Worm (Caenorhabditis elegans) whole organism, midembryonic: ENCODE results near the gene ZC504.1.

Source experiments
- T22C8.4 ChIP-seq: fragments of 200-800 bp; sonication (Bioruptor generic); IDR thresholded peaks from 2 replicates; pipeline ENCODE4 v1.3.6; 2022; ENCODE audit warnings: missing genetic modification characterization, missing compliant biosample characterization
- cog-1 ChIP-seq: sonication (generic microtip); optimal IDR thresholded peaks from 2 replicates; lab custom pipeline; 2016; ENCODE audit warnings: missing genetic modification characterization, missing compliant biosample characterization
- flt-1 ChIP-seq: fragments of 200-800 bp; sonication (Bioruptor generic); IDR thresholded peaks from 2 replicates; pipeline ENCODE4 v1.3.6; 2022; ENCODE audit warnings: missing genetic modification characterization, missing compliant biosample characterization
- klf-2 ChIP-seq: fragments of 200-800 bp; sonication (Bioruptor generic); conservative IDR thresholded peaks from 2 replicates; pipeline ENCODE4 v1.3.6; 2022; ENCODE audit warnings: missing genetic modification reagents, missing genetic modification characterization, missing compliant biosample characterization
- med-1 ChIP-seq: sonication (generic microtip); optimal IDR thresholded peaks from 2 replicates; lab custom pipeline; 2017; ENCODE audit warnings: missing genetic modification characterization, mild to moderate bottlenecking, missing compliant biosample characterization, antibody characterized with exemption, missing genetic modification reagents; ENCODE audit not compliant: insufficient read depth
- ref-1 ChIP-seq: fragments of 200-800 bp; sonication (Bioruptor generic); conservative IDR thresholded peaks from 2 replicates; pipeline ENCODE4 v1.3.6; 2022; ENCODE audit warnings: missing genetic modification reagents, missing genetic modification characterization, missing compliant biosample characterization
- tab-1 ChIP-seq: fragments of 200-800 bp; sonication (Bioruptor generic); IDR thresholded peaks from 2 replicates; pipeline ENCODE4 v1.3.6; 2022; ENCODE audit warnings: missing genetic modification characterization, missing compliant biosample characterization
- ztf-23 ChIP-seq: fragments of 200-800 bp; sonication (Bioruptor generic); IDR thresholded peaks from 2 replicates; pipeline ENCODE4 v1.3.6; 2022; ENCODE audit warnings: missing genetic modification reagents, missing genetic modification characterization, missing compliant biosample characterization
- ztf-29 ChIP-seq: fragments of 200-800 bp; sonication (Bioruptor generic); IDR thresholded peaks from 2 replicates; pipeline ENCODE4 v1.3.6; 2022; ENCODE audit warnings: missing genetic modification reagents, missing genetic modification characterization, missing compliant biosample characterization

The ZC504.1 gene

DNA sequence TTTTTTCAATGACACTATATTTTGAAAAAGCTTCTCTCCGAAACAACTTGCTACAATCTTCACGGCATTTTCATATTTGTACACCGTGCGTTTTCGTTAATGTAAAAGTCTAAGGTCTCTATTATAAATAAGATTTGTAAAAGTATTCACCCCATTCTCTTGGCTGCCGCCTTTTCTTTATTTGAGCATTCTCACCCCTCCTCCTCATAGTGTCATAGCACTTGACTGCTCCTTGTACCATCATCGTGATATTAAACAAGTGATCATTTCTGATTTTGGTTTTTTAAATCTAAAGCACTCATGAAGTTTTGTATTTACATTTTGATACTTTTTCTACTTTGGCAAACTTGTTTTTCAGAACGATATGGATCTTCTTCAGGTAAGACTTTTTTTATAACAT lies at the start of gene ZC504.1:
Gene ZC504.1, plus strand, starts transcription at position 301 of the 400 bp plus-strand sequence.
- TF ChIP-seq T22C8.4 (GFP tag; lab: Robert Waterston, UW): no peak
- TF ChIP-seq ref-1: no peak
- TF ChIP-seq med-1 (GFP tag; lab: Kevin White, UChicago): no peak
- TF ChIP-seq ztf-29 (GFP tag; lab: Robert Waterston, UW): no peak
- no peak for TF ChIP-seq flt-1
- TF ChIP-seq cog-1 (tag; lab: Kevin White, UChicago): no peak
- TF ChIP-seq ztf-23 (GFP tag; lab: Robert Waterston, UW): no peak
- TF ChIP-seq tab-1 (GFP tag; lab: Robert Waterston, UW): no peak
- TF ChIP-seq klf-2 (GFP tag; lab: Robert Waterston, UW): no peak

DNA sequence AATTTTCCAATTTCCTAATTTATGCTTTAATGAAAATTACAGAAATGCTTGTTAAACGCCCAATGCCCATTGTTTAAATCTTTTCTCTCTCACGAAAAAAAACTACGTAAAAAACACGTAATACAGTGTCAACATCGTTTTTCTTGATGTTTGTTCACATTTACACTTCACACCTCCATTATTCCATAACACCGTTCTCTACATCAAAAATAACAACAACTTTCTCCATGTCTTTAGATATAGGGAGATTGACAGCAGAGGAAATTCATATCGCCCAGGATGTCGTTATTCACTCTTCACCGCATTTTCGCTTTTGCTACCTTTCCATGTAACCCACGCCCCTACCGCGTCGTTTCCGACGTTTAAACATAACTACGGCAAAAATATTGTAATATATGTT lies 48.9 kb upstream of the ZC504.1 start, which contains the start of gene efhc-1:
Gene efhc-1, plus strand, starts transcription at position 301 of the 400 bp plus-strand sequence.
- TF ChIP-seq flt-1 (no peak), ztf-23 (GFP tag; lab: Robert Waterston, UW) (no peak), tab-1 (GFP tag; lab: Robert Waterston, UW) (no peak), ztf-29 (GFP tag; lab: Robert Waterston, UW) (no peak), med-1 (GFP tag; lab: Kevin White, UChicago) (no peak), klf-2 (GFP tag; lab: Robert Waterston, UW) (no peak), T22C8.4 (GFP tag; lab: Robert Waterston, UW) (no peak), ref-1 (no peak)

DNA sequence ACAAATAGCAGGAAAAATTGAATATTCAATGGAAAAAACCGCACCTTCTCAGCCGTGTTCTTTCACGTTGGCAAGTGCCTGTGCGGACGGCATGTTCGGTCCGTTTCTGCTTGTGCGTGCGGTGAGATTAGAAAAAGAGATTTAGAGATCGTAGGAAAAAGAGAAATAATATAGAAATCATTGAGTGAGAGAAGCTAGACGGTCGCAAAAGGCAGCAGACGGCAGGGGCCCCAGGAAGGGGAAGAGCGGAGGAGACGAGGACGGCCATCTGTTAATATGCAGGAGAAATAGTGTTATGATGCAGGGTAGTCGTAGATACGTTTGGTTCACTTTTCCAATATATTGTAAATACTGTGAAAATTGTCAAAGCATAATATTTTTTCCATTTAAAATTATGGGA lies 34.4 kb upstream of the ZC504.1 start, which contains the start of gene Y49A10A.2:
Gene Y49A10A.2, minus strand, starts transcription at position 109 of the 400 bp plus-strand sequence.
- TF ChIP-seq tab-1 (GFP tag; lab: Robert Waterston, UW) (no peak), med-1 (GFP tag; lab: Kevin White, UChicago) (no peak), ztf-23 (GFP tag; lab: Robert Waterston, UW) (0 out of 2 replicates have a peak, but pooled peaks have one; percentile 49), flt-1 (no peak; the same call in 1 of the 2 replicates), ztf-29 (GFP tag; lab: Robert Waterston, UW) (no peak), klf-2 (GFP tag; lab: Robert Waterston, UW) (no peak), cog-1 (tag; lab: Kevin White, UChicago) (peak; percentile 12), T22C8.4 (GFP tag; lab: Robert Waterston, UW) (no peak), ref-1 (no peak)

- TF ChIP-seq med-1 (GFP tag; lab: Kevin White, UChicago) (no peak), ztf-29 (GFP tag; lab: Robert Waterston, UW) (no peak), klf-2 (GFP tag; lab: Robert Waterston, UW) (no peak), ztf-23 (GFP tag; lab: Robert Waterston, UW) (no peak), ref-1 (no peak), tab-1 (GFP tag; lab: Robert Waterston, UW) (no peak), cog-1 (tag; lab: Kevin White, UChicago) (no peak)
Measured at ce11 chrX:10373581-10373980, 33.4 kb upstream of the ZC504.1 start.

DNA sequence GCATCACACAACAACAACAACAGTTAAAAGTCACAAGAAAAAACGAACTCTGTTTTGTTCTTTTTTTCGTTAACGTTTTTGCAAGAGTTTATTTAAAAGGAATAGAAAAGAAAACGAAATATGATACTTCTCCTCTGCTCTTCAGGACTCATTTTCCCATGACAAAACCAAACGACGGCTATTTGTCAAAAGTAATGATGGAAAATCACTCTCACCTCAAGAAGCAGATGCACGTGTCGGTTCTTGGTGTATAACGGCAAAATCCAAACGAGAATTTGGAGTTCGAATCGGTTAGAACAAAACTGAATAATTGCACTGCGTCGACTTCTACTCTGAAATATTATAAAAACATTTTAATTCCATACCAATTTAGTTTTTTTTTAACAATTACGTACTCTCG lies 30.0 kb upstream of the ZC504.1 start:
- TF ChIP-seq med-1 (GFP tag; lab: Kevin White, UChicago): no peak
- TF ChIP-seq tab-1 (GFP tag; lab: Robert Waterston, UW): no peak
- TF ChIP-seq flt-1: no peak
- TF ChIP-seq T22C8.4 (GFP tag; lab: Robert Waterston, UW): no peak

DNA sequence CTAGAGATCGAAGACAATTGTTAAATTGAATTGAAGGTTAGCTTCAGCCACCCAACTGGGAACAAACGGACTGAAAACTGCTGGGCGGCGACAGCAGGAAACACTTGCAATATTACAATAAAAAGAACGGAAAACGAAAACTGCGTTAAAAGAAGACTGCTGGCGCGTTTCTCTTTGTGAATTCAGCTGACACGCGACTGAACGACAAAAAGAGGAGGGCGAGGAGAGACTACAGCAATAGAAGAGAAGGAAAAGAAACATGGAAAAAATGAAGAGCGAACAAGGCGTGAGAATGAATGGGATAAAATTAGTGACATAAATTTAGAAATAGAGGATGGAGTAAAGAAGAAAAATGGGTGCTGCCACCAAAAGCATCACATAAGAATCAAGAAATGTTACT lies 29.3 kb upstream of the ZC504.1 start:
- TF ChIP-seq cog-1 (tag; lab: Kevin White, UChicago): peak; percentile 39
- no peak for TF ChIP-seq ztf-29 (GFP tag; lab: Robert Waterston, UW)

ce11 chrX:10379678-10380077 lies 27.3 kb upstream of the ZC504.1 start, which contains the start of gene rme-4:
Gene rme-4 (minus strand): TSS chrX:10379845.
- TF ChIP-seq cog-1 (tag; lab: Kevin White, UChicago) (no peak), tab-1 (GFP tag; lab: Robert Waterston, UW) (no peak), flt-1 (no peak), med-1 (GFP tag; lab: Kevin White, UChicago) (no peak), ztf-23 (GFP tag; lab: Robert Waterston, UW) (no peak), ztf-29 (GFP tag; lab: Robert Waterston, UW) (no peak), T22C8.4 (GFP tag; lab: Robert Waterston, UW) (no peak), klf-2 (GFP tag; lab: Robert Waterston, UW) (no peak), ref-1 (no peak)

ce11 chrX:10386001-10386400 lies 20.9 kb upstream of the ZC504.1 start:
- TF ChIP-seq klf-2 (GFP tag; lab: Robert Waterston, UW): no peak
- no peak for TF ChIP-seq med-1 (GFP tag; lab: Kevin White, UChicago)
- TF ChIP-seq ztf-23 (GFP tag; lab: Robert Waterston, UW): no peak
- no peak for TF ChIP-seq ztf-29 (GFP tag; lab: Robert Waterston, UW)
- TF ChIP-seq cog-1 (tag; lab: Kevin White, UChicago): no peak
- no peak for TF ChIP-seq flt-1

- no peak for TF ChIP-seq klf-2 (GFP tag; lab: Robert Waterston, UW)
- TF ChIP-seq tab-1 (GFP tag; lab: Robert Waterston, UW): no peak
- TF ChIP-seq ref-1: no peak
- TF ChIP-seq med-1 (GFP tag; lab: Kevin White, UChicago): no peak
Measured at ce11 chrX:10386408-10386807, 20.5 kb upstream of the ZC504.1 start, which contains the start of gene dyf-6. Gene dyf-6 (minus strand): TSS chrX:10386508.

- TF ChIP-seq T22C8.4 (GFP tag; lab: Robert Waterston, UW) (no peak), ztf-23 (GFP tag; lab: Robert Waterston, UW) (no peak), ztf-29 (GFP tag; lab: Robert Waterston, UW) (no peak), cog-1 (tag; lab: Kevin White, UChicago) (peak; percentile 10), ref-1 (no peak)
Measured at ce11 chrX:10391174-10391573, 15.8 kb upstream of the ZC504.1 start.
